Worm (Caenorhabditis elegans): ENCODE measurements around the gene Y110A2AL.5.

ce11 chrII:2857559-2857958, 6.8 kb upstream of the Y110A2AL.5 start:
- TF ChIP-seq him-1 (tag; optimal IDR thresholded peaks at IDR 0.05) (no peak), W03F9.2 (tag; optimal IDR thresholded peaks at IDR 0.05) (no peak), dao-5 (tag; optimal IDR thresholded peaks at IDR 0.05) (no peak)
